Fruit fly (Drosophila melanogaster): ENCODE measurements around the gene mei-41.

mei-41 gene

DNA sequence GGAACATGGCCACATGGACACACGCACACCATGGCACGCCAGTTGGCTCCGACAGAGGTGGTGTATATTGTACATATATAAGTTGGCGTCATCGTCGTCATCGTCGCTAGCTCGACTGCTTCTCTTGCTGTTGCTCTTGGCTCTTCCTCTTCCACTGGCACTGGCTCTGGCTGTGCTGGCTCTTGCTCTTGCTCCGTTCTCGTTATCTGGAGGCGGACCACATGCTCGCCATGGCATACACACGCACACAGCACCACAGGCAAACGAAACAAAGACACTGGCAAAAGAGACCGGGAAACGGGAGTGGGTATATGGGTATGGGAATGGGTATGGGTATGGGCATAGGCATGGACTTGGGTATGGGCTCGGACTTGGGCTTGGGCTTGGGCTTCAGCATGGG lies 33.6 kb downstream of the mei-41 start:
- TF ChIP-seq NFAT (GFP tag; IDR thresholded peaks at IDR 0.05) (no peak), lbe (GFP tag; optimal IDR thresholded peaks at IDR 0.05) (peak; percentile 38), cad (GFP tag; optimal IDR thresholded peaks at IDR 0.05) (no peak), Elba2 (GFP tag; optimal IDR thresholded peaks at IDR 0.05) (no peak), twi (tag; optimal IDR thresholded peaks at IDR 0.05) (peak; percentile 75), CTCF (GFP tag; optimal IDR thresholded peaks at IDR 0.05) (no peak), nom (GFP tag; optimal IDR thresholded peaks at IDR 0.05) (peak; percentile 2), CG10366 (GFP tag; IDR thresholded peaks at IDR 0.05) (no peak), fd64A (GFP tag; optimal IDR thresholded peaks at IDR 0.05) (no peak), CG8478 (optimal IDR thresholded peaks at IDR 0.05) (peak; percentile 18), CG2712 (tag; optimal IDR thresholded peaks at IDR 0.05) (no peak), Trl (optimal IDR thresholded peaks at IDR 0.05) (peak in 1 of 2 experiments; percentile 52), Trl (GFP tag; optimal IDR thresholded peaks at IDR 0.05) (no peak), CG17385 (GFP tag; optimal IDR thresholded peaks at IDR 0.05) (peak; percentile 72), CHES-1-like (GFP tag; optimal IDR thresholded peaks at IDR 0.05) (no peak), pnt (GFP tag; optimal IDR thresholded peaks at IDR 0.05) (no peak), chinmo (GFP tag; IDR thresholded peaks at IDR 0.05; ENCODE audit: partially characterized antibody) (0 out of 4 replicates have a peak, but pooled peaks have one; percentile 47), dysf (GFP tag; IDR thresholded peaks at IDR 0.05) (no peak), cg (GFP tag; optimal IDR thresholded peaks at IDR 0.05) (peak; percentile 66), crp (GFP tag; optimal IDR thresholded peaks at IDR 0.05) (no peak), da (GFP tag; optimal IDR thresholded peaks at IDR 0.05) (no peak), Med (GFP tag) (peak; percentile 61)

DNA sequence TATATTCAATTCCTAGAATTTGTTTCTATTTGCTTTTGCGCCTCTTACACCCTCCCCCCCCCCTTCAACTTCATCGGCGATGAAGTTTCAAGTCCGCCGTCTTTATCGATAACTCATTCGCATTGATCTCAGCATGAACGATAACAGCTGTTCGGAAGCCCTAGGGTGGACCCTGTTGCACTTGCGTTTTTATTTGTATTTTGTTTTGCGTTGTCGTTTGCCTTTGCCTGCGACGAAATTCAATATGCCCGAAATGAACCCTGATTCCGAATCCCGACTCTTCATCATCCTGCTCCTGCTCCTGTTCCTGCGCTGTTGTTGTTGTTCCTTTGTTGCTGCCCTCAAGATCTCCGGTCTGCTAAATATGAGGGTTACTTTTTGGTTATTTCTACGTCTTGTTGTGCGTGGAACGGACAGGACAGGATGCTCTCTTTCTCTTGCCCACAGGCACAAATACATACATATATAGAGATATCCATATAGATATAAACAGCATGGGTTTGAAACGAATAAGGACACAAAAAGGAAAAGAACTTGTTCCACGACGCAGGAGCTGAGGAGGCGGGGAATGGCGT lies 35.1 kb downstream of the mei-41 start:
- peak; percentile 10; the same call in 1 of the 2 replicates for TF ChIP-seq NFAT (GFP tag; IDR thresholded peaks at IDR 0.05)
- TF ChIP-seq CG13287 (GFP tag; IDR thresholded peaks at IDR 0.05; ENCODE audit: partially characterized antibody) = peak; percentile 9; the same call in 1 of the 2 replicates
- peak; percentile 31 for TF ChIP-seq scrt (GFP tag; optimal IDR thresholded peaks at IDR 0.05)
- TF ChIP-seq HLH4C (GFP tag; IDR thresholded peaks at IDR 0.05; ENCODE audit: partially characterized antibody) = 0 out of 3 replicates have a peak, but pooled peaks have one; percentile 11
- peak; percentile 8 for TF ChIP-seq cg (GFP tag; optimal IDR thresholded peaks at IDR 0.05)
- TF ChIP-seq CG13894 (tag; optimal IDR thresholded peaks at IDR 0.05) = peak; percentile 15
- TF ChIP-seq CG15269 (tag; optimal IDR thresholded peaks at IDR 0.05) = peak; percentile 4
- TF ChIP-seq crol (GFP tag; IDR thresholded peaks at IDR 0.05) = peak; percentile 68
- TF ChIP-seq amos (GFP tag; IDR thresholded peaks at IDR 0.05; ENCODE audit: partially characterized antibody) = no peak
- peak in 1 of 2 experiments; percentile 43 for TF ChIP-seq crp (GFP tag; optimal IDR thresholded peaks at IDR 0.05)
- TF ChIP-seq nom (GFP tag; optimal IDR thresholded peaks at IDR 0.05) = peak; percentile 51
- peak; percentile 36 for TF ChIP-seq CG7928 (GFP tag; optimal IDR thresholded peaks at IDR 0.05)
- TF ChIP-seq phol (tag; optimal IDR thresholded peaks at IDR 0.05) = peak; percentile 30
- TF ChIP-seq row (GFP tag; IDR thresholded peaks at IDR 0.05) = peak; percentile 34; the same call in 1 of the 3 replicates
- peak; percentile 12 for TF ChIP-seq grau (tag; optimal IDR thresholded peaks at IDR 0.05)
- TF ChIP-seq trh (GFP tag; optimal IDR thresholded peaks at IDR 0.05) = no peak
- TF ChIP-seq ATbp (GFP tag; optimal IDR thresholded peaks at IDR 0.05) = peak; percentile 13
- 0 out of 3 replicates have a peak, but pooled peaks have one; percentile 26 for TF ChIP-seq ci (GFP tag; IDR thresholded peaks at IDR 0.05)
- 0 out of 2 replicates have a peak, but pooled peaks have one; percentile 27 for TF ChIP-seq CG32767 (GFP tag; IDR thresholded peaks at IDR 0.05)
- peak; percentile 88 for TF ChIP-seq pros (GFP tag; optimal IDR thresholded peaks at IDR 0.05)
- peak; percentile 33 for TF ChIP-seq E2f2 (GFP tag; IDR thresholded peaks at IDR 0.05)
- peak; percentile 1 for TF ChIP-seq CoRest (tag; optimal IDR thresholded peaks at IDR 0.05)
- TF ChIP-seq Poxn (GFP tag; IDR thresholded peaks at IDR 0.05) = no peak
- peak in 1 of 3 experiments; percentile 13 for TF ChIP-seq Stat92E (GFP tag; optimal IDR thresholded peaks at IDR 0.05)
- peak in 1 of 2 experiments; percentile 13 for TF ChIP-seq Hr51 (GFP tag; optimal IDR thresholded peaks at IDR 0.05)
- no peak for TF ChIP-seq CG8281 (tag; optimal IDR thresholded peaks at IDR 0.05)
- TF ChIP-seq h (optimal IDR thresholded peaks at IDR 0.05) = no peak
- TF ChIP-seq odd (GFP tag; optimal IDR thresholded peaks at IDR 0.05) = peak; percentile 8
- peak; percentile 47 for TF ChIP-seq Dref (GFP tag; IDR thresholded peaks at IDR 0.05)
- TF ChIP-seq bsh (GFP tag; optimal IDR thresholded peaks at IDR 0.05) = peak in 1 of 2 experiments; percentile 7
- TF ChIP-seq CG12391 (tag; optimal IDR thresholded peaks at IDR 0.05) = peak; percentile 4

Data from whole organism, embryonic.